Worm (Caenorhabditis elegans): ENCODE data around the gene flp-25.

ce11 chrIII:9393114-9393780 lies 31.9 kb downstream of the flp-25 start, which contains the start of the genes gpr-2 and rgr-1:
- no peak for TF ChIP-seq ceh-43 (GFP tag; optimal IDR thresholded peaks at IDR 0.05)
- TF ChIP-seq elt-1 (tag; optimal IDR thresholded peaks at IDR 0.05; ENCODE audit: borderline replicate concordance, insufficient read depth) = no peak
- no peak for TF ChIP-seq mls-2 (tag; optimal IDR thresholded peaks at IDR 0.05)
- TF ChIP-seq ces-1 (GFP tag; optimal IDR thresholded peaks at IDR 0.05) = peak; percentile 45
- no peak for TF ChIP-seq ztf-11 (tag; optimal IDR thresholded peaks at IDR 0.05)
- no peak for TF ChIP-seq nhr-28 (tag; optimal IDR thresholded peaks at IDR 0.05)
